Comparison of ENCODE assay signal across 1 fruit fly cellular context in genomic region chr3L:13952484-13953048, dm6.
TF ChIP-seq lines count a peak whose summit lies in the region.

No protein-coding gene starts in this region.

TF ChIP-seq in whole organism, embryonic, 481 proteins besides CTCF, POLR2A, EP300 and RAD21 (continued from another document):
- TF ChIP-seq CG18476 (GFP tag; optimal IDR thresholded peaks at IDR 0.05; lab: Kevin White, UChicago) = no peak
- TF ChIP-seq Nf-YB (GFP tag; optimal IDR thresholded peaks at IDR 0.05; lab: Kevin White, UChicago) = no peak
- no peak for TF ChIP-seq sim (GFP tag; IDR thresholded peaks at IDR 0.05; lab: Robert Waterston, UW)
- no peak for TF ChIP-seq CG8359 (GFP tag; optimal IDR thresholded peaks at IDR 0.05; lab: Kevin White, UChicago; ENCODE audit: borderline replicate concordance)
- peak; percentile 38 for TF ChIP-seq CG15479 (GFP tag; optimal IDR thresholded peaks at IDR 0.05; lab: Kevin White, UChicago)
- no peak for TF ChIP-seq CG18764 (GFP tag; optimal IDR thresholded peaks at IDR 0.05; lab: Kevin White, UChicago)
- TF ChIP-seq Sox100B (GFP tag; optimal IDR thresholded peaks at IDR 0.05; lab: Kevin White, UChicago) = no peak
- TF ChIP-seq tna (GFP tag; IDR thresholded peaks at IDR 0.05; lab: Robert Waterston, UW; ENCODE audit: partially characterized antibody) = no peak
- no peak for TF ChIP-seq trh (GFP tag; optimal IDR thresholded peaks at IDR 0.05; lab: Kevin White, UChicago)
- TF ChIP-seq luna (GFP tag; optimal IDR thresholded peaks at IDR 0.05; lab: Kevin White, UChicago) = no peak
- no peak for TF ChIP-seq CG17829 (tag; optimal IDR thresholded peaks at IDR 0.05; lab: Kevin White, UChicago)
- no peak for TF ChIP-seq ato (GFP tag; IDR thresholded peaks at IDR 0.05; lab: Robert Waterston, UW; ENCODE audit: partially characterized antibody)
- TF ChIP-seq CG6854 (GFP tag; optimal IDR thresholded peaks at IDR 0.05; lab: Kevin White, UChicago) = no peak
- TF ChIP-seq CG16863 (GFP tag; optimal IDR thresholded peaks at IDR 0.05; lab: Kevin White, UChicago) = no peak
- TF ChIP-seq pan (optimal IDR thresholded peaks at IDR 0.05; lab: Kevin White, UChicago) = no peak
- TF ChIP-seq pan (GFP tag; optimal IDR thresholded peaks at IDR 0.05 in 1 of 2, IDR thresholded peaks at IDR 0.05 in 1 of 2) = no peak
- TF ChIP-seq CG16815 (GFP tag; optimal IDR thresholded peaks at IDR 0.05; lab: Kevin White, UChicago) = no peak
- no peak for TF ChIP-seq Hr39 (optimal IDR thresholded peaks at IDR 0.05; lab: Kevin White, UChicago)
- TF ChIP-seq CG10366 (GFP tag; IDR thresholded peaks at IDR 0.05; lab: Robert Waterston, UW) = no peak
- no peak for TF ChIP-seq Dbx (GFP tag; IDR thresholded peaks at IDR 0.05; lab: Robert Waterston, UW)
- no peak for TF ChIP-seq unc-4 (GFP tag; IDR thresholded peaks at IDR 0.05; lab: Robert Waterston, UW; ENCODE audit: partially characterized antibody)
- no peak for TF ChIP-seq lola (GFP tag; optimal IDR thresholded peaks at IDR 0.05; lab: Kevin White, UChicago)
- peak; percentile 22 for TF ChIP-seq exex (tag; optimal IDR thresholded peaks at IDR 0.05; lab: Kevin White, UChicago)
- 0 out of 3 replicates have a peak, but pooled peaks have one; percentile 65 for TF ChIP-seq CG2199 (GFP tag; IDR thresholded peaks at IDR 0.05; lab: Robert Waterston, UW)
- 0 out of 4 replicates have a peak, but pooled peaks have one; percentile 66 for TF ChIP-seq chinmo (GFP tag; IDR thresholded peaks at IDR 0.05; lab: Robert Waterston, UW; ENCODE audit: partially characterized antibody)
- TF ChIP-seq CG17328 (GFP tag; IDR thresholded peaks at IDR 0.05; lab: Robert Waterston, UW) = no peak
- no peak for TF ChIP-seq CG3281 (GFP tag; optimal IDR thresholded peaks at IDR 0.05; lab: Kevin White, UChicago)
- no peak for TF ChIP-seq CG2120 (GFP tag; optimal IDR thresholded peaks at IDR 0.05; lab: Kevin White, UChicago)
- peak; percentile 44 for TF ChIP-seq GATAe (GFP tag; conservative IDR thresholded peaks at IDR 0.05; lab: Robert Waterston, UW)
- TF ChIP-seq CG4282 (GFP tag; optimal IDR thresholded peaks at IDR 0.05; lab: Kevin White, UChicago) = no peak
- TF ChIP-seq Ets97D (GFP tag; optimal IDR thresholded peaks at IDR 0.05; lab: Kevin White, UChicago) = no peak
- TF ChIP-seq Hmx (GFP tag; optimal IDR thresholded peaks at IDR 0.05; lab: Kevin White, UChicago) = no peak
- TF ChIP-seq inv (GFP tag; IDR thresholded peaks at IDR 0.05; lab: Robert Waterston, UW; ENCODE audit: partially characterized antibody) = no peak
- no peak for TF ChIP-seq Hey (tag; optimal IDR thresholded peaks at IDR 0.05; lab: Kevin White, UChicago)
- TF ChIP-seq mam (GFP tag; optimal IDR thresholded peaks at IDR 0.05; lab: Kevin White, UChicago) = no peak
- TF ChIP-seq Mes4 (GFP tag; optimal IDR thresholded peaks at IDR 0.05; lab: Kevin White, UChicago) = no peak
- TF ChIP-seq CG32772 (GFP tag; IDR thresholded peaks at IDR 0.05; lab: Robert Waterston, UW) = no peak
- no peak for TF ChIP-seq CG18011 (GFP tag; optimal IDR thresholded peaks at IDR 0.05; lab: Kevin White, UChicago)
- TF ChIP-seq Abd-B (GFP tag; optimal IDR thresholded peaks at IDR 0.05; lab: Kevin White, UChicago) = no peak
- no peak for TF ChIP-seq Ada2b (GFP tag; IDR thresholded peaks at IDR 0.05; lab: Robert Waterston, UW)
- no peak for TF ChIP-seq Sry-δ (GFP tag; optimal IDR thresholded peaks at IDR 0.05; lab: Kevin White, UChicago)
- no peak for TF ChIP-seq CG7928 (GFP tag; optimal IDR thresholded peaks at IDR 0.05; lab: Kevin White, UChicago)
- TF ChIP-seq CG31441 (GFP tag; IDR thresholded peaks at IDR 0.05; lab: Robert Waterston, UW) = no peak
- TF ChIP-seq CG9932 (GFP tag; IDR thresholded peaks at IDR 0.05; lab: Robert Waterston, UW) = no peak
- no peak for TF ChIP-seq Tbp (GFP tag; optimal IDR thresholded peaks at IDR 0.05; lab: Kevin White, UChicago)
- TF ChIP-seq bbx (GFP tag; IDR thresholded peaks at IDR 0.05; lab: Robert Waterston, UW; ENCODE audit: partially characterized antibody) = no peak
- TF ChIP-seq Pdp1 (GFP tag; optimal IDR thresholded peaks at IDR 0.05; lab: Kevin White, UChicago) = peak in 1 of 2 experiments; percentile 65
- peak; percentile 21 for TF ChIP-seq sug (tag; optimal IDR thresholded peaks at IDR 0.05; lab: Kevin White, UChicago)
- TF ChIP-seq Ptx1 (GFP tag; IDR thresholded peaks at IDR 0.05; lab: Robert Waterston, UW) = no peak
- TF ChIP-seq h (optimal IDR thresholded peaks at IDR 0.05; lab: Kevin White, UChicago) = no peak
- peak; percentile 35; the same call in 1 of the 2 replicates for TF ChIP-seq rib (GFP tag; IDR thresholded peaks at IDR 0.05; lab: Robert Waterston, UW)
- no peak for TF ChIP-seq odd (GFP tag; optimal IDR thresholded peaks at IDR 0.05; lab: Kevin White, UChicago)
- TF ChIP-seq croc (GFP tag; conservative IDR thresholded peaks at IDR 0.05; lab: Robert Waterston, UW) = no peak
- TF ChIP-seq CG8290 (GFP tag; optimal IDR thresholded peaks at IDR 0.05; lab: Kevin White, UChicago) = no peak
- TF ChIP-seq CG8290 (tag; optimal IDR thresholded peaks at IDR 0.05; lab: Kevin White, UChicago) = peak in 1 of 2 experiments; percentile 20
- peak; percentile 1 for TF ChIP-seq sd (tag; optimal IDR thresholded peaks at IDR 0.05; lab: Kevin White, UChicago)
- TF ChIP-seq Bteb2 (GFP tag; optimal IDR thresholded peaks at IDR 0.05; lab: Kevin White, UChicago) = no peak
- no peak for TF ChIP-seq salm (tag; optimal IDR thresholded peaks at IDR 0.05; lab: Kevin White, UChicago)
- no peak for TF ChIP-seq chm (GFP tag; IDR thresholded peaks at IDR 0.05; lab: Robert Waterston, UW)
- no peak for TF ChIP-seq CG11093 (GFP tag; IDR thresholded peaks at IDR 0.05; lab: Robert Waterston, UW)
